Worm (Caenorhabditis elegans) whole organism, L4/young adult: ENCODE data around the gene lin-54.

ENCODE experiments used
- W03F9.2 ChIP-seq: fragments of 150-350 bp; optimal IDR thresholded peaks from 2 replicates; lab custom pipeline; 2014; ENCODE audit warnings: missing biosample characterization, missing genetic modification characterization
- him-1 ChIP-seq: sonication (generic microtip); optimal IDR thresholded peaks from 2 replicates; lab custom pipeline; 2016; ENCODE audit warnings: missing genotype, missing genetic modification reagents, missing genetic modification characterization, missing compliant biosample characterization

ce11 chrIV:13255886-13256285, 15.0 kb downstream of the lin-54 start, which contains the start of gene bus-12:
- no peak for TF ChIP-seq W03F9.2 (tag; lab: Kevin White, UChicago)
- no peak for TF ChIP-seq him-1 (tag; lab: Kevin White, UChicago)
